Fruit fly (Drosophila melanogaster) S2 (cell line): ENCODE measurements around the gene Est-P.

Source experiments
- CG8478 ChIP-seq: fragments of >200 bp; optimal IDR thresholded peaks from 2 replicates; lab custom pipeline; 2018
- CTCF ChIP-seq, 2 experiments: fragments of >200 bp; optimal IDR thresholded peaks; 2 replicates each; lab custom pipeline; 2018

dm6 chr3L:12183967-12184366, 6.6 kb upstream of the Est-P start:
- TF ChIP-seq CG8478 (lab: Kevin White, UChicago) (no peak), CTCF (optimal IDR thresholded peaks at IDR 0.05; lab: Kevin White, UChicago) (no peak)
